Fruit fly (Drosophila melanogaster): ENCODE data around the gene IRSp53.

IRSp53 gene

DNA sequence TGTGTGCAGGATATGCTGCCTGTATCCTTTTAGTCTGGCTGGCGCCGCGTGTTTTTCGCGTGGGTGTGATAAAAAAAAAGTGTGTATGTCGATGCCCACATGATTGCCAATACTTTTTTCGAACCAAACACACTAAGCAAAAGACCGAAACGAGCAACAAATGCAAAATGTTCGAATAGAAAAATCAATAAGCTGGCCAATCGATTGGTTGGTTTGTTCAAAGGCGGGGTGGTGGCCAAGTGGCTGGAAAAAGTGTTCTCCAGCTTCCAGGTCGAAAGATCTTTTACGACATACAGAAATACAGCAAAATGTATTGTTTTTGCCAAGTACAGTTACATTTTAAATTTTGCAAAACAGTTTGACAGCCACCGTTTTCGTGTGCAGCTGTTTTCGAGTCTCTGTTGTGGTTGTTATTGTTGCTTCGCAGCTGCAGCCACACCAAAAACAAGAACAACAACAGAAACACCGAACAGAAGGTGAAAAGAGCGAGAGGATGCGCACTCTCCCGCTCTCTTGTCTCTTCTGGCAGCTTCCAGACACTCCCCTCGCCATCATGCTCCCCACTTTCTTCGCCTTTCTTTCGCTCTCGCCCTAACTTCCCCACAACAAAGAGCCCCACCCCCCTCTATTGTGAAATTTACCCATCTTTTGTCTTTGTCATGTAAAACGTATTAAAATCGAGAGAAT, 12.1 kb upstream of the IRSp53 start:
- TF ChIP-seq Myc (optimal IDR thresholded peaks at IDR 0.05) (peak; percentile 43), Dif (GFP tag; optimal IDR thresholded peaks at IDR 0.05; ENCODE audit: partially characterized antibody) (peak; percentile 42), dl (GFP tag; optimal IDR thresholded peaks at IDR 0.05; ENCODE audit: insufficient read depth in 1 of 2, partially characterized antibody in 2 of 2) (peak in 1 of 2 experiments; percentile 48), psq (GFP tag; optimal IDR thresholded peaks at IDR 0.05) (peak; percentile 45), Rel (GFP tag; optimal IDR thresholded peaks at IDR 0.05) (no peak), Rel (tag; optimal IDR thresholded peaks at IDR 0.05) (peak; percentile 3), lola (GFP tag; optimal IDR thresholded peaks at IDR 0.05) (no peak)

DNA sequence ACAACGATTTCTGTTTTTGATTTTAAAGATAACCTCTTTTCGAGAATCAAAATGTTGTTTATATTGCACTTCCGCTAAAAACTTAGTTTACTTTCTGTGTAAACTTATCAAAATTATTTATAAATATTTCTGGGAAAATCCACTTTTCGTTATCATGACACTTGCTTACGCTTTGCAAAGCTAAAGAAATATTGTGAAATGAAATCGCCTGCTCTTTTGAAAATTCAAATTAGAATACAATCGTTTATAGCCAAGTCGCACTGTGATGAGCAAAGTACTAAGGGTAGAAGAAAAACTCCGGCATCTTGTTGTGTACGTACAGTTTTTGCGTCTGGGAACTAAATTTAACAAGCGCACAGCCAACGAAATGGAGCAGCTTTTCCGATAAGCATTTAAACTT, 11.4 kb upstream of the IRSp53 start:
- TF ChIP-seq pan (optimal IDR thresholded peaks at IDR 0.05) (no peak), sv (GFP tag; optimal IDR thresholded peaks at IDR 0.05) (no peak), Dfd (GFP tag; optimal IDR thresholded peaks at IDR 0.05) (no peak), h (GFP tag; optimal IDR thresholded peaks at IDR 0.05) (no peak)

DNA sequence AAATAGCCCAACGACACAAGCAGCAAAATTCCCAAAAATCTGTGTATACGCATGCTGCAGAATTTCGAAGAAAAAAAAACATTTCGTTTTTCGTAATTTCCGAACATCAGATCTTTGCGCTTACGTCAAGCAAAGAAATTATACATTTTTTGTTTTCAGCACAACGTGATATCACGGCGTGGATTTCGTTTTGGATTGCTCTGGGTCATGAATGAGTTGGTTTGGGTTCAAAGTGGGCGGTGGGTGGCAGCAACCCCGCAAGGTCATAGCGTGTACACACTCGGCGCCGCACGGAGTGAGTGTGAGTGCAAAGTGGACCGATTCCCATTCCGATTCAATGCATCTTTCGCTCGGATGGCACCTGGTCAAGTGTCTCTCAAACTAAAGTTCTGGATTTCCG, 11.0 kb upstream of the IRSp53 start:
- no peak for TF ChIP-seq Dfd (GFP tag; optimal IDR thresholded peaks at IDR 0.05)
- no peak for TF ChIP-seq N (GFP tag; optimal IDR thresholded peaks at IDR 0.05)
- no peak for TF ChIP-seq pan (optimal IDR thresholded peaks at IDR 0.05)
- no peak for TF ChIP-seq woc (GFP tag; optimal IDR thresholded peaks at IDR 0.05)
- TF ChIP-seq jim (GFP tag; optimal IDR thresholded peaks at IDR 0.05) = no peak
- no peak for TF ChIP-seq Rel (GFP tag; optimal IDR thresholded peaks at IDR 0.05)
- TF ChIP-seq Rel (tag; optimal IDR thresholded peaks at IDR 0.05) = no peak
- no peak for TF ChIP-seq CG32264 (GFP tag; optimal IDR thresholded peaks at IDR 0.05)
- TF ChIP-seq Hr78 (GFP tag; optimal IDR thresholded peaks at IDR 0.05) = no peak
- TF ChIP-seq brk (GFP tag; optimal IDR thresholded peaks at IDR 0.05) = no peak
- no peak for TF ChIP-seq Hnf4 (GFP tag; optimal IDR thresholded peaks at IDR 0.05)
- TF ChIP-seq Myc (optimal IDR thresholded peaks at IDR 0.05) = no peak
- no peak for TF ChIP-seq usp (GFP tag; optimal IDR thresholded peaks at IDR 0.05)
- TF ChIP-seq Mio (GFP tag; optimal IDR thresholded peaks at IDR 0.05) = no peak

- no peak for TF ChIP-seq brk (GFP tag; optimal IDR thresholded peaks at IDR 0.05)
- TF ChIP-seq sage (GFP tag; optimal IDR thresholded peaks at IDR 0.05) = no peak
- no peak for TF ChIP-seq Hr78 (GFP tag; optimal IDR thresholded peaks at IDR 0.05)
- no peak for TF ChIP-seq Hnf4 (GFP tag; optimal IDR thresholded peaks at IDR 0.05)
- no peak for TF ChIP-seq psq (GFP tag; optimal IDR thresholded peaks at IDR 0.05)
- TF ChIP-seq Vsx2 (GFP tag; optimal IDR thresholded peaks at IDR 0.05; ENCODE audit: partially characterized antibody) = no peak
Measured at dm6 chr3L:11125636-11126532, 10.0 kb upstream of the IRSp53 start.

dm6 chr3L:11130535-11130934, 5.3 kb upstream of the IRSp53 start, which contains the start of gene nol:
Gene nol (plus strand): TSS chr3L:11130835.
- TF ChIP-seq N (GFP tag; optimal IDR thresholded peaks at IDR 0.05) = no peak
- TF ChIP-seq CG32264 (GFP tag; optimal IDR thresholded peaks at IDR 0.05) = no peak
- TF ChIP-seq dsf (GFP tag; optimal IDR thresholded peaks at IDR 0.05; ENCODE audit: borderline replicate concordance) = no peak
- no peak for TF ChIP-seq brk (GFP tag; optimal IDR thresholded peaks at IDR 0.05)
- no peak for TF ChIP-seq h (GFP tag; optimal IDR thresholded peaks at IDR 0.05)
- no peak for TF ChIP-seq Dfd (GFP tag; optimal IDR thresholded peaks at IDR 0.05)
- TF ChIP-seq jim (GFP tag; optimal IDR thresholded peaks at IDR 0.05) = no peak
- no peak for TF ChIP-seq foxo (GFP tag; optimal IDR thresholded peaks at IDR 0.05)
- no peak for TF ChIP-seq tai (GFP tag; optimal IDR thresholded peaks at IDR 0.05)
- no peak for TF ChIP-seq rgr (GFP tag; optimal IDR thresholded peaks at IDR 0.05)
- no peak for TF ChIP-seq pan (optimal IDR thresholded peaks at IDR 0.05)
- TF ChIP-seq br (GFP tag; optimal IDR thresholded peaks at IDR 0.05) = no peak
- TF ChIP-seq ey (GFP tag; optimal IDR thresholded peaks at IDR 0.05) = no peak
- no peak for TF ChIP-seq GATAd (GFP tag; optimal IDR thresholded peaks at IDR 0.05)
- TF ChIP-seq Dif (GFP tag; optimal IDR thresholded peaks at IDR 0.05; ENCODE audit: partially characterized antibody) = no peak
- TF ChIP-seq fru (GFP tag; optimal IDR thresholded peaks at IDR 0.05) = no peak

Measured in whole organism, wandering third instar larva.